Fruit fly (Drosophila melanogaster) whole organism, embryonic: ENCODE measurements around the gene CG2129.

Source experiments
- Awh ChIP-seq: fragments of 200-800 bp; sonication (Bioruptor generic); IDR thresholded peaks from 2 replicates; pipeline ENCODE4, ENCODE4 v1.3.6; 2022; ENCODE audit warnings: missing biosample characterization, missing genetic modification characterization
- CG10267 ChIP-seq: fragments of 200-800 bp; sonication (Bioruptor generic); optimal IDR thresholded peaks from 2 replicates; lab custom pipeline; 2018; ENCODE audit warnings: missing biosample characterization, mild to moderate bottlenecking, missing genetic modification characterization, moderate library complexity
- CG12104 ChIP-seq: fragments of 200-800 bp; sonication (Bioruptor generic); optimal IDR thresholded peaks from 3 replicates; lab custom pipeline; 2016; ENCODE audit warnings: missing biosample characterization, missing genetic modification characterization
- CG12155 ChIP-seq: fragments of 200-800 bp; sonication (Bioruptor generic); optimal IDR thresholded peaks from 3 replicates; lab custom pipeline; 2016; ENCODE audit warnings: missing biosample characterization, missing genetic modification characterization
- CG12769 ChIP-seq: fragments of 200-800 bp; sonication (Bioruptor generic); optimal IDR thresholded peaks from 2 replicates; lab custom pipeline; 2019; ENCODE audit warnings: missing biosample characterization, mild to moderate bottlenecking, missing genetic modification characterization, moderate library complexity
- CG13287 ChIP-seq: fragments of 200-800 bp; sonication (Bioruptor generic); IDR thresholded peaks from 2 replicates; pipeline ENCODE4 v1.3.6; 2022; ENCODE audit warnings: missing biosample characterization, missing genetic modification characterization; ENCODE audit not compliant: partially characterized antibody
- CG13894 ChIP-seq: fragments of 200-800 bp; sonication (Bioruptor generic); optimal IDR thresholded peaks from 3 replicates; lab custom pipeline; 2018; ENCODE audit warnings: missing biosample characterization, mild to moderate bottlenecking, missing genetic modification characterization, moderate library complexity
- CG14860 ChIP-seq: fragments of 200-800 bp; sonication (Bioruptor generic); IDR thresholded peaks from 3 replicates; pipeline ENCODE4 v1.3.6; 2022; ENCODE audit warnings: missing biosample characterization, missing genetic modification characterization; ENCODE audit not compliant: partially characterized antibody
- CG15269 ChIP-seq: fragments of 200-800 bp; sonication (Bioruptor generic); optimal IDR thresholded peaks from 2 replicates; lab custom pipeline; 2018; ENCODE audit warnings: missing biosample characterization, mild to moderate bottlenecking, missing genetic modification characterization, moderate library complexity
- CG16813 ChIP-seq: fragments of 200-800 bp; sonication (Bioruptor generic); IDR thresholded peaks from 3 replicates; pipeline ENCODE4 v1.3.6; 2022; ENCODE audit warnings: missing biosample characterization, missing genetic modification characterization; ENCODE audit not compliant: partially characterized antibody
- CG18764 ChIP-seq: fragments of 200-800 bp; sonication (Bioruptor generic); optimal IDR thresholded peaks from 3 replicates; lab custom pipeline; 2016; ENCODE audit warnings: missing biosample characterization, missing genetic modification characterization
- CG2712 ChIP-seq: fragments of 200-800 bp; optimal IDR thresholded peaks from 3 replicates; lab custom pipeline; 2019; ENCODE audit warnings: missing biosample characterization, mild to moderate bottlenecking, missing genetic modification characterization, moderate library complexity
- CG31388 ChIP-seq: fragments of 200-800 bp; sonication (Bioruptor generic); optimal IDR thresholded peaks from 2 replicates; lab custom pipeline; 2016; ENCODE audit warnings: missing biosample characterization, missing genetic modification characterization
- CG3163 ChIP-seq: fragments of 200-800 bp; sonication (Bioruptor generic); optimal IDR thresholded peaks from 3 replicates; lab custom pipeline; 2016; ENCODE audit warnings: missing biosample characterization, missing genetic modification characterization
- CG34224 ChIP-seq: fragments of 200-800 bp; sonication (Bioruptor generic); IDR thresholded peaks from 3 replicates; pipeline ENCODE4 v1.3.6; 2022; ENCODE audit warnings: missing biosample characterization, missing genetic modification characterization; ENCODE audit not compliant: partially characterized antibody
- CG34376 ChIP-seq: fragments of 200-800 bp; sonication (Bioruptor generic); optimal IDR thresholded peaks from 2 replicates; lab custom pipeline; 2018; ENCODE audit warnings: missing biosample characterization, mild to moderate bottlenecking, missing genetic modification characterization
- CG3847 ChIP-seq: fragments of 200-800 bp; sonication (Bioruptor generic); IDR thresholded peaks from 2 replicates; pipeline ENCODE4 v1.3.6; 2022; ENCODE audit warnings: missing biosample characterization, missing genetic modification characterization
- CG42726 ChIP-seq: fragments of 200-800 bp; sonication (Bioruptor generic); IDR thresholded peaks from 2 replicates; pipeline ENCODE4 v1.3.6; 2022; ENCODE audit warnings: missing biosample characterization, missing genetic modification characterization; ENCODE audit not compliant: partially characterized antibody
- CG6175 ChIP-seq: fragments of 200-800 bp; sonication (Bioruptor generic); IDR thresholded peaks from 3 replicates; pipeline ENCODE4 v1.3.6; 2022; ENCODE audit warnings: missing biosample characterization, missing genetic modification characterization
- CG6272 ChIP-seq: fragments of 200-800 bp; sonication (Bioruptor generic); IDR thresholded peaks from 2 replicates; pipeline ENCODE4 v1.3.6; 2022; ENCODE audit warnings: missing biosample characterization, missing genetic modification characterization
- CG6791 ChIP-seq: fragments of 200-800 bp; sonication (Bioruptor generic); IDR thresholded peaks from 3 replicates; pipeline ENCODE4 v1.3.6; 2022; ENCODE audit warnings: missing biosample characterization, missing genetic modification characterization; ENCODE audit not compliant: partially characterized antibody
- CG7357 ChIP-seq: fragments of 200-800 bp; sonication (Bioruptor generic); IDR thresholded peaks from 3 replicates; pipeline ENCODE4 v1.3.6; 2022; ENCODE audit warnings: missing biosample characterization, missing genetic modification characterization
- CG8765 ChIP-seq: fragments of 200-800 bp; sonication (Bioruptor generic); IDR thresholded peaks from 2 replicates; pipeline ENCODE4 v1.3.6; 2022; ENCODE audit warnings: missing biosample characterization, missing genetic modification characterization
- CG9797 ChIP-seq: fragments of 200-800 bp; sonication (Bioruptor generic); optimal IDR thresholded peaks from 3 replicates; lab custom pipeline; 2018; ENCODE audit warnings: missing biosample characterization, mild to moderate bottlenecking, missing genetic modification characterization
- Deaf1 ChIP-seq: fragments of 200-800 bp; optimal IDR thresholded peaks from 3 replicates; lab custom pipeline; 2019; ENCODE audit warnings: missing biosample characterization, mild to moderate bottlenecking, missing genetic modification characterization, moderate library complexity
- Doc3 ChIP-seq: fragments of 200-800 bp; sonication (Bioruptor generic); IDR thresholded peaks from 3 replicates; pipeline ENCODE4 v1.3.6; 2022; ENCODE audit warnings: missing biosample characterization, missing genetic modification characterization; ENCODE audit not compliant: partially characterized antibody
- H2.0 ChIP-seq: fragments of 200-800 bp; sonication (Bioruptor generic); IDR thresholded peaks from 2 replicates; pipeline ENCODE4 v1.3.6; 2022; ENCODE audit warnings: missing biosample characterization, missing genetic modification characterization
- Hmx ChIP-seq: fragments of 200-800 bp; sonication (Bioruptor generic); optimal IDR thresholded peaks from 2 replicates; lab custom pipeline; 2016; ENCODE audit warnings: missing biosample characterization, missing genetic modification characterization
- Optix ChIP-seq: fragments of 200-800 bp; sonication (Bioruptor generic); IDR thresholded peaks from 3 replicates; pipeline ENCODE4 v1.3.6; 2022; ENCODE audit warnings: missing biosample characterization, missing genetic modification characterization
- Rx ChIP-seq: fragments of 200-800 bp; sonication (Bioruptor generic); IDR thresholded peaks from 2 replicates; pipeline ENCODE4 v1.3.6; 2022; ENCODE audit warnings: missing biosample characterization, missing genetic modification characterization
- Sry-δ ChIP-seq: fragments of 200-800 bp; sonication (Bioruptor generic); optimal IDR thresholded peaks from 2 replicates; lab custom pipeline; 2016; ENCODE audit warnings: missing biosample characterization, missing genetic modification characterization
- TFAM ChIP-seq: fragments of 200-800 bp; sonication (Bioruptor generic); optimal IDR thresholded peaks from 2 replicates; lab custom pipeline; 2017; ENCODE audit warnings: missing biosample characterization, missing genetic modification characterization, inconsistent platforms
- amos ChIP-seq: fragments of 200-800 bp; sonication (Bioruptor generic); IDR thresholded peaks from 2 replicates; pipeline ENCODE4 v1.3.6; 2022; ENCODE audit warnings: missing biosample characterization, missing genetic modification characterization; ENCODE audit not compliant: partially characterized antibody
- btn ChIP-seq: fragments of 200-800 bp; sonication (Bioruptor generic); optimal IDR thresholded peaks from 2 replicates; lab custom pipeline; 2016; ENCODE audit warnings: missing biosample characterization, missing genetic modification characterization
- cad ChIP-seq: fragments of >200 bp; optimal IDR thresholded peaks from 2 replicates; lab custom pipeline; 2017; ENCODE audit warnings: missing biosample characterization, missing genetic modification characterization
- chinmo ChIP-seq: fragments of 200-800 bp; sonication (Bioruptor generic); IDR thresholded peaks from 4 replicates; pipeline ENCODE4 v1.3.6; 2022; ENCODE audit warnings: missing biosample characterization, missing genetic modification characterization; ENCODE audit not compliant: partially characterized antibody
- croc ChIP-seq: fragments of 200-800 bp; sonication (Bioruptor generic); conservative IDR thresholded peaks from 3 replicates; pipeline ENCODE4 v1.3.6; 2022; ENCODE audit warnings: missing biosample characterization, missing genetic modification characterization
- cwo ChIP-seq: fragments of 200-800 bp; sonication (Bioruptor generic); optimal IDR thresholded peaks from 3 replicates; lab custom pipeline; 2017; ENCODE audit warnings: missing biosample characterization, missing genetic modification characterization, mild to moderate bottlenecking, moderate library complexity, missing genetic modification reagents
- danr ChIP-seq: fragments of 200-800 bp; sonication (Bioruptor generic); IDR thresholded peaks from 2 replicates; pipeline ENCODE4 v1.3.6; 2022; ENCODE audit warnings: missing biosample characterization, missing genetic modification characterization
- hbn ChIP-seq: fragments of 200-800 bp; sonication (Bioruptor generic); IDR thresholded peaks from 2 replicates; pipeline ENCODE4 v1.3.6; 2022; ENCODE audit warnings: missing biosample characterization, missing genetic modification characterization; ENCODE audit not compliant: partially characterized antibody
- jigr1 ChIP-seq: fragments of 200-800 bp; sonication (Bioruptor generic); IDR thresholded peaks from 3 replicates; pipeline ENCODE4 v1.3.6; 2022; ENCODE audit warnings: missing biosample characterization, missing genetic modification characterization
- kah ChIP-seq: fragments of 200-800 bp; sonication (Bioruptor generic); optimal IDR thresholded peaks from 2 replicates; lab custom pipeline; 2018; ENCODE audit warnings: missing biosample characterization, mild to moderate bottlenecking, missing genetic modification characterization
- nmo ChIP-seq: fragments of 200-800 bp; sonication (Bioruptor generic); optimal IDR thresholded peaks from 2 replicates; lab custom pipeline; 2018; ENCODE audit warnings: missing biosample characterization, mild to moderate bottlenecking, missing genetic modification characterization, moderate library complexity
- odd ChIP-seq: fragments of 200-800 bp; sonication (Bioruptor generic); optimal IDR thresholded peaks from 2 replicates; lab custom pipeline; 2017; ENCODE audit warnings: missing biosample characterization, mild to moderate bottlenecking, missing genetic modification characterization
- peb ChIP-seq: fragments of 200-800 bp; sonication (Bioruptor generic); IDR thresholded peaks from 2 replicates; pipeline ENCODE4 v1.3.6; 2022; ENCODE audit warnings: missing biosample characterization, missing genetic modification characterization
- run ChIP-seq: fragments of 200-800 bp; sonication (Bioruptor generic); optimal IDR thresholded peaks from 3 replicates; lab custom pipeline; 2018; ENCODE audit warnings: missing biosample characterization, mild to moderate bottlenecking, missing genetic modification characterization
- sd ChIP-seq: fragments of 200-800 bp; sonication (Bioruptor generic); optimal IDR thresholded peaks from 3 replicates; lab custom pipeline; 2018; ENCODE audit warnings: missing biosample characterization, mild to moderate bottlenecking, missing genetic modification characterization, moderate library complexity
- sima ChIP-seq: fragments of 200-800 bp; sonication (Bioruptor generic); optimal IDR thresholded peaks from 2 replicates; lab custom pipeline; 2016; ENCODE audit warnings: missing biosample characterization, missing genetic modification characterization
- slp2 ChIP-seq: fragments of 200-800 bp; sonication (Bioruptor generic); optimal IDR thresholded peaks from 2 replicates; lab custom pipeline; 2016; ENCODE audit warnings: missing biosample characterization, missing genetic modification characterization

CG2129 gene

DNA sequence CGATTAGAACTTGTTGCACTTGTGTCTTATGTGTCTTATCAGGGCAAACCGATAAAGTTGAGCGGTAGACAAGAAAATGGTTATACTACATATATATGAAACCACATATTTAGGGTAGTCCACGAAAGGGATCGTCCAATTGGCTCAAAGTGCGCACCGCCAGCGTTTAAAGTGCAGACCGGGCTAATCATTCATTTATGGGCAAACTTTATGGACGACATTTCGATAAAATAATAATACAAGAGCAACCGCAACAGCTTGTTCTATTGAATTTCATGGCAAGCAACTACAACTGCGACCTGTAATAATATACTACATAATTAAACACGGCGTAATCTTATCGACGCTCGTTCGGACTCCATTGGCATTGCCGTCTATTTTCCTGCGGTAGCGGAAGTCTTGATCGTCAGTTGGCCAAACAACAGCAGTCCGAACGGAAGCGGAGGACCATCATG lies 10.2 kb upstream of the CG2129 start, which contains the start of the genes cyr and CG2120 (continued):
- TF ChIP-seq chinmo (no peak), run (tag; lab: Kevin White, UChicago) (no peak), CG34376 (peak; percentile 56), CG9797 (GFP tag; lab: Kevin White, UChicago) (no peak)

DNA sequence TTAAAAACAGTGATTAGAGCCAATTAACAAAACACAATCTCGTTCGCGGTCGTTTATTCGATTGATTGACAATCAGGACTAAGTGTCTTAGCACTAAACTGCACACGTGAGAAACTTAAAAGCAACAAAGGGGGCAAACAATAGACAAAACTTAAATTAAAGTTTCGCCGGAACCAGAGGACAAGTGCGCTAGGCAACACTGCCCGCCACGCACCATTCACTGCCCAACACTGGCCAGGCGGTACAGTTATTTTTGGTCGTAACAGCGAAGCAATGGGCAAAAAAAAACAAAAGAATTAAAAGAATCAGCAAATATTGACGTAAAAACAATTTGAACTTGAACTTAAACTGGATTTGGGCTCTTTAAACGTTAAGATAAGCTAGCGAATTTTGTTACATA lies 8.4 kb upstream of the CG2129 start:
- TF ChIP-seq Optix: no peak
- TF ChIP-seq croc (GFP tag; lab: Robert Waterston, UW): no peak
- no peak for TF ChIP-seq peb (GFP tag; lab: Robert Waterston, UW)
- TF ChIP-seq CG7357 (GFP tag; lab: Robert Waterston, UW): no peak
- TF ChIP-seq CG42726 (GFP tag; lab: Robert Waterston, UW): no peak
- no peak for TF ChIP-seq CG34224 (GFP tag; lab: Robert Waterston, UW)
- TF ChIP-seq CG6175: no peak
- no peak for TF ChIP-seq Awh (GFP tag; lab: Robert Waterston, UW)
- no peak for TF ChIP-seq CG3163 (GFP tag; lab: Kevin White, UChicago)
- TF ChIP-seq Deaf1 (tag; lab: Kevin White, UChicago): no peak
- TF ChIP-seq CG16813 (GFP tag; lab: Robert Waterston, UW): peak; percentile 17; the same call in 1 of the 3 replicates
- TF ChIP-seq CG14860: 0 out of 3 replicates have a peak, but pooled peaks have one; percentile 31
- no peak for TF ChIP-seq hbn (GFP tag; lab: Robert Waterston, UW)
- TF ChIP-seq jigr1 (GFP tag; lab: Robert Waterston, UW): no peak
- no peak for TF ChIP-seq kah (GFP tag; lab: Kevin White, UChicago)
- no peak for TF ChIP-seq nmo (GFP tag; lab: Kevin White, UChicago)
- TF ChIP-seq slp2 (GFP tag; lab: Kevin White, UChicago): no peak
- TF ChIP-seq odd: no peak
- no peak for TF ChIP-seq Sry-δ (GFP tag; lab: Kevin White, UChicago)
- peak; percentile 21 for TF ChIP-seq CG10267 (tag; lab: Kevin White, UChicago)
- TF ChIP-seq btn (GFP tag; lab: Kevin White, UChicago): no peak
- no peak for TF ChIP-seq cad (GFP tag; lab: Kevin White, UChicago)
- no peak for TF ChIP-seq CG12769 (tag; lab: Kevin White, UChicago)
- no peak for TF ChIP-seq CG13894
- no peak for TF ChIP-seq CG8765
- no peak for TF ChIP-seq CG15269 (tag; lab: Kevin White, UChicago)
- no peak for TF ChIP-seq CG2712 (tag; lab: Kevin White, UChicago)
- no peak for TF ChIP-seq TFAM (GFP tag; lab: Kevin White, UChicago)
- TF ChIP-seq CG18764: no peak
- no peak for TF ChIP-seq Hmx (GFP tag; lab: Kevin White, UChicago)
- no peak for TF ChIP-seq CG12155 (GFP tag; lab: Kevin White, UChicago)
- TF ChIP-seq Rx (GFP tag; lab: Robert Waterston, UW): no peak
- TF ChIP-seq sd: no peak
- no peak for TF ChIP-seq sima (GFP tag; lab: Kevin White, UChicago)
- no peak for TF ChIP-seq cwo (GFP tag; lab: Kevin White, UChicago)
- no peak for TF ChIP-seq CG12104 (GFP tag; lab: Kevin White, UChicago)
- TF ChIP-seq CG3847 (GFP tag; lab: Robert Waterston, UW): no peak
- peak; percentile 45; the same call in 1 of the 3 replicates for TF ChIP-seq CG6791
- TF ChIP-seq H2.0 (GFP tag; lab: Robert Waterston, UW): no peak
- TF ChIP-seq amos (GFP tag; lab: Robert Waterston, UW): 0 out of 2 replicates have a peak, but pooled peaks have one; percentile 10
- 0 out of 3 replicates have a peak, but pooled peaks have one; percentile 26 for TF ChIP-seq Doc3
- TF ChIP-seq CG13287 (GFP tag; lab: Robert Waterston, UW): peak; percentile 45; the same call in 1 of the 2 replicates
- no peak for TF ChIP-seq danr (GFP tag; lab: Robert Waterston, UW)
- no peak for TF ChIP-seq CG31388
- TF ChIP-seq CG6272 (GFP tag; lab: Robert Waterston, UW): no peak
